Worm (Caenorhabditis elegans) whole organism, L1 larva: ENCODE results near the gene lips-6.

Experiments used
- aha-1 ChIP-seq: fragments of 150-350 bp; optimal IDR thresholded peaks from 2 replicates; lab custom pipeline; 2014; ENCODE audit warnings: missing biosample characterization, missing genetic modification characterization
- grh-1 ChIP-seq: fragments of 200-800 bp; sonication (Bioruptor generic); IDR thresholded peaks from 2 replicates; pipeline ENCODE4 v1.3.6; 2022; ENCODE audit warnings: missing genetic modification reagents, missing genetic modification characterization, missing compliant biosample characterization
- jun-1 ChIP-seq: fragments of 150-350 bp; optimal IDR thresholded peaks from 2 replicates; lab custom pipeline; 2014; ENCODE audit warnings: missing biosample characterization, missing genetic modification reagents, missing genetic modification characterization
- lin-15B ChIP-seq: fragments of 150-350 bp; sonication (generic microtip); optimal IDR thresholded peaks from 3 replicates; lab custom pipeline; 2014; ENCODE audit warnings: missing biosample characterization, missing genetic modification characterization
- lsy-2 ChIP-seq, 2 experiments: fragments of 150-350 bp; optimal IDR thresholded peaks; 2 replicates each; lab custom pipeline; 2014; ENCODE audit warnings: missing biosample characterization in 2 of 2, missing genetic modification characterization in 2 of 2
- nhr-11 ChIP-seq: fragments of 150-350 bp; optimal IDR thresholded peaks from 2 replicates; lab custom pipeline; 2014; ENCODE audit warnings: missing biosample characterization, missing genetic modification characterization
- nhr-76 ChIP-seq: sonication (generic microtip); optimal IDR thresholded peaks from 2 replicates; lab custom pipeline; 2017; ENCODE audit warnings: missing biosample characterization, missing genetic modification characterization
- nhr-77 ChIP-seq: fragments of 150-350 bp; optimal IDR thresholded peaks from 2 replicates; lab custom pipeline; 2014; ENCODE audit warnings: missing biosample characterization, missing genetic modification characterization
- sptf-1 ChIP-seq: fragments of 150-350 bp; optimal IDR thresholded peaks from 2 replicates; lab custom pipeline; 2014; ENCODE audit warnings: missing biosample characterization, missing genetic modification characterization
- tbx-2 ChIP-seq: sonication (generic microtip); optimal IDR thresholded peaks from 2 replicates; lab custom pipeline; 2016; ENCODE audit warnings: missing genetic modification characterization, missing compliant biosample characterization
- unc-62 ChIP-seq: fragments of 150-350 bp; optimal IDR thresholded peaks from 2 replicates; lab custom pipeline; 2014; ENCODE audit warnings: missing biosample characterization, missing genetic modification reagents, missing genetic modification characterization
- zag-1 ChIP-seq: fragments of 150-350 bp; optimal IDR thresholded peaks from 2 replicates; lab custom pipeline; 2014; ENCODE audit warnings: missing biosample characterization, missing genetic modification characterization

DNA sequence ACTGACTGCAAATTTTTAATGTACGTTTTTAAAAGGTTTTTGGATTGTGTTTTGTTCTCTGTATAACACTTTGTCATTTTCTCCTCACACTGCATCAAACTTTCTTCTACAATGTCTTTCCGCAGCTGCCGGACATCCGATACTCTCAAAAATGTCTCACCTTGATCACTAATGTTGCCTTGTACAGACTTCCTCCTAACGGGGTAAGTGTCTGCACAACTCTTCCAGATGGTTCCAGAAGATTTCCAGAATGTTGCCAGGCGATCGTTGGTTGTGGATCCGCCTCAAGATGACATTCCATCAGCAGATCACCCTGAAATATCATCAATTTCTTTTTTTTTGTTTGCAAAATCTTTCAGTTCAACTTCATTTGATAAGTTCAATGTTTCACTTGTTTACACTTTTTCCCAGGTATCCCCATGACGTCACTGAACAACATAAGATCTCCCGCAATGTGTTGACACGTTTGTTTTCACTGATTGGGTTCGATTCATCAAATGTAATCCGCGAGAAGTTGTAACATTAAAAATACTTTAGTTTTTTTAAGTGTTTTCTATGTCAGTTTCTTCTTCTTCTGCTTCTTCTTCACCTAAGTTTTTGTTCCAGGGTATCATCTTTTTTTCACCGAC, 6.3 kb downstream of the lips-6 start:
- TF ChIP-seq unc-62 (GFP tag; lab: Kevin White, UChicago) (no peak), tbx-2 (tag; lab: Kevin White, UChicago) (no peak), aha-1 (tag; lab: Kevin White, UChicago) (no peak), grh-1 (GFP tag; lab: Robert Waterston, UW) (no peak), lsy-2 (tag; optimal IDR thresholded peaks at IDR 0.05; lab: Kevin White, UChicago) (no peak), sptf-1 (tag; lab: Kevin White, UChicago) (no peak), nhr-77 (no peak), jun-1 (tag; lab: Kevin White, UChicago) (no peak), nhr-11 (no peak), lin-15B (tag; lab: Kevin White, UChicago) (no peak), nhr-76 (no peak), zag-1 (tag; lab: Kevin White, UChicago) (no peak)
